Fruit fly (Drosophila melanogaster): ENCODE data around the gene scf.

DNA sequence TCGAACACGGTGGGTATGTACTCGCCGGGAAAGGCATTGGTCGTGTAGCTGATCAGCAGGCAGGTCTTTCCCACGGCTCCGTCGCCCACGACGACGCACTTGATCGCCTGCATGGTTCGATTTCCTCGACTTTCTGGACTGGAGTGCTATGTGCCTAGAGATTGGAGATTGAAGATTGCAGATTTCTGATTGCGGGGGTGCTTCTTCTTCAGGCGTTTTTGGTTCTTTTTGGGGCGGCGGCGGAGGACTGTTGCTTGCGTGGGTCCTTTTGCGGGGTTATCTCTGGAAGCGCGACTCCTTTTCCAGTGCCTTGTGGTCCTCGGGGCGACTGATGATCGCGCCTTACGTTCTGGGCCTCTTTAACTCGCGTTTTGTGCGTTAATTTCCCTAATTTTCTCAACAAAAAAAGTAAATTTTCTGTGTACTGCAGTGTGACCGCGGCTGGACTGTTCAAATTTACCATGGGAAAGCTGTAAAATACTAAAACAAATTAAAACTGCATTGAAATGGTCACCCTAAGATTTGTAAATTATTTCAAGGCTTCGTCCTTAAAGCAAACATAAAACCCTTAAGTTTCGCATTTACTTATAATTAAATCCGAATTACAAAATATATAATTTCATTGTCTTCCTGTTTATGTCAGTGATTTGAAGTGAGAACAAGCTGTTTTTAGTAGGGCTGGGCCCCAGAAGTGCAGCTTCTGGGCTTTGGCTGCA, 3.9 kb downstream of the scf start, which contains the start of the genes Rac1 and Acat2:
- TF ChIP-seq CG1620 (GFP tag; optimal IDR thresholded peaks at IDR 0.05) = peak; percentile 29
- no peak for TF ChIP-seq CG12768 (GFP tag; optimal IDR thresholded peaks at IDR 0.05)
- TF ChIP-seq Clk (GFP tag; optimal IDR thresholded peaks at IDR 0.05) = no peak
- TF ChIP-seq toe (GFP tag; optimal IDR thresholded peaks at IDR 0.05) = no peak
